Fruit fly (Drosophila melanogaster) Kc167 (cell line): ENCODE data around the gene zf30C.

Experiments
- Myc ChIP-seq: fragments of >200 bp; optimal IDR thresholded peaks from 2 replicates; lab custom pipeline; 2017; ENCODE audit warnings: missing external identifiers
- Sin3A ChIP-seq: fragments of >200 bp; optimal IDR thresholded peaks from 2 replicates; lab custom pipeline; 2018; ENCODE audit warnings: missing external identifiers
- h ChIP-seq: fragments of >200 bp; optimal IDR thresholded peaks from 3 replicates; lab custom pipeline; 2018; ENCODE audit warnings: missing external identifiers
- insv ChIP-seq: fragments of >200 bp; optimal IDR thresholded peaks from 3 replicates; lab custom pipeline; 2018; ENCODE audit warnings: missing external identifiers
- psq ChIP-seq: fragments of >200 bp; optimal IDR thresholded peaks from 2 replicates; lab custom pipeline; 2017; ENCODE audit warnings: missing external identifiers
- ttk ChIP-seq: sonication (Bioruptor generic); optimal IDR thresholded peaks from 2 replicates; lab custom pipeline; 2017; ENCODE audit warnings: missing external identifiers

- TF ChIP-seq insv (no peak), h (lab: Kevin White, UChicago) (no peak), psq (no peak), Sin3A (lab: Kevin White, UChicago) (no peak), Myc (no peak), ttk (lab: Kevin White, UChicago) (no peak)
These were observed 3.3 kb upstream of the zf30C start for dm6 chr2L:9754817-9755216.
